Worm (Caenorhabditis elegans): Measurements from ENCODE around the gene B0238.15.

B0238.15 gene

DNA sequence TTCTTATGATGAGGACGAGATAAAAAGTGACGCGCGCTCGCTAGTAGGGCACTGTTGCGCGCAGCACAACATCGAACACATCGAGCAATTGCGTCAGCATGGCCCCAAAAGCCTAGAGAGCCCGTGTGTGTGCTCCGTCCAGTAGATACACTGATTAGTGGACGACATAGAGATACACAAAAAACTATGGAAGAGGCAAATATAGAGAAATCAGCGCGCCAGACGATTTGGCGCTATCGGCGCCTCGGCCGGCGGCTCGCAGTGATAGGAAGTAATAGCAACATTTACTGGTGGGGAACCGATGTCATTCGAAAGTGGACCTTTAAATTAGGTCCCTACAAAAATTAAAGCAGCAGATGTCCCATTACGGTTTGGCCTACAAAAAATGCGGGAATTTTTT is 11.5 kb upstream of the B0238.15 start:
- TF ChIP-seq lin-32 (GFP tag; optimal IDR thresholded peaks at IDR 0.05), result no peak
- no peak for TF ChIP-seq unc-39 (tag; optimal IDR thresholded peaks at IDR 0.05)
- TF ChIP-seq snpc-4 (tag; optimal IDR thresholded peaks at IDR 0.05), result no peak

DNA sequence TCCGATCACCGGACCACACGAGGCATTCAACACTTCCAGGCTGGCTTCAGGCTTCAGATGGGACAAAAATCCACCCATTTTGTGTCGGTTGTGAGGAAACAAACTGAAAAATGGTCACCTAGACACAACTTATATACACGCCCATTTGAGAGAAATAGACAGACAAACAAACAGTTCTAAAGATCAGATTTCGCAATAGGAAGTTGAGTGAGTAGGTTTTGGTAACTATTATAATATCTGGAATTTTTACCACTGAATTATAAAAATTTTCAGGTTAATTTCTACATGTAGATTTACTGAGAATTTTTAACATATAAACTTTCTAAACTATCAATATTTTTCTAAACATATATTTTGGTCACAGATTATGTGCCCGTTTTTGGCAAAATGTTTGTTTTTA is 6.2 kb upstream of the B0238.15 start, which contains the start of gene cest-32:
TSS of gene cest-32 (minus strand) at position 115 of the 400 bp plus-strand sequence.
- TF ChIP-seq unc-62 (GFP tag; optimal IDR thresholded peaks at IDR 0.05), result no peak
- TF ChIP-seq ztf-11 (tag; optimal IDR thresholded peaks at IDR 0.05), result no peak
- TF ChIP-seq nhr-76 (tag; optimal IDR thresholded peaks at IDR 0.05), result no peak
- TF ChIP-seq sem-2 (GFP tag; optimal IDR thresholded peaks at IDR 0.05), result no peak
- TF ChIP-seq lin-32 (GFP tag; optimal IDR thresholded peaks at IDR 0.05), result no peak
- no peak for TF ChIP-seq pha-4 (tag; optimal IDR thresholded peaks at IDR 0.05)
- no peak for TF ChIP-seq nhr-12 (tag; optimal IDR thresholded peaks at IDR 0.05)
- TF ChIP-seq ham-2 (GFP tag; optimal IDR thresholded peaks at IDR 0.05), result no peak
- no peak for TF ChIP-seq hlh-1 (tag; optimal IDR thresholded peaks at IDR 0.05)

- TF ChIP-seq ces-1 (GFP tag; optimal IDR thresholded peaks at IDR 0.05) (no peak), nhr-12 (tag; optimal IDR thresholded peaks at IDR 0.05) (no peak), pha-4 (tag; optimal IDR thresholded peaks at IDR 0.05) (no peak), sptf-1 (tag; optimal IDR thresholded peaks at IDR 0.05) (no peak), ztf-11 (tag; optimal IDR thresholded peaks at IDR 0.05) (no peak), mls-2 (tag; optimal IDR thresholded peaks at IDR 0.05) (no peak), hlh-1 (tag; optimal IDR thresholded peaks at IDR 0.05) (no peak), nhr-76 (tag; optimal IDR thresholded peaks at IDR 0.05) (no peak), cnd-1 (tag; optimal IDR thresholded peaks at IDR 0.05) (no peak)
These were observed 2.9 kb upstream of the B0238.15 start, which contains the start of gene cest-35.2 for ce11 chrV:5237116-5237515. cest-35.2 (minus strand) TSS chrV:5237216.

DNA sequence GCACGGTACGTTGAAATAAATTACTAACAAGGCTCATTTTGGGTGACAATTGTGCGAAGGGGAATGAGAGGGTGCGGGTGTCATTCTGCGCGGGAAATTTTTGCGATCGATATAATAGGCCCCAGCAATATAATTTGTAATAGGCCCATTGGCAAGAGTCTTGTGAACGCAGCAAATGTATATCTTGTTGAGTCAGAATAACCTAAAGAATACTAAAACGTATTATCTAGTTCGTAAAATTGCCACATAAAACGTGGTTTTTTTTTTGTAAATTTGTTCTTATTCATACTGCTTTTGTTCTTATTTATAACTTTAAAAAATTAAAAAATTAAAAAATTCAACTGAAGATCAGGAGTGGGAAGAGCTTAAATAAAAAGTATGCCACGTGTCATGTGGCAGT is 599 bp upstream of the B0238.15 start, which contains the start of gene C52A10.3:
TSS of gene C52A10.3 (minus strand) at position 101 of the 400 bp plus-strand sequence.
- peak; percentile 28 for TF ChIP-seq ceh-39 (tag; optimal IDR thresholded peaks at IDR 0.05)
- TF ChIP-seq sem-2 (GFP tag; optimal IDR thresholded peaks at IDR 0.05), result no peak

ce11 chrV:5243036-5243435 is 3.0 kb downstream of the B0238.15 start, which contains the start of gene cest-35.1:
cest-35.1 (minus strand) TSS chrV:5243136.
- no peak for TF ChIP-seq tbx-8 (GFP tag; optimal IDR thresholded peaks at IDR 0.05)
- TF ChIP-seq drap-1 (GFP tag; optimal IDR thresholded peaks at IDR 0.05), result no peak
- no peak for TF ChIP-seq blmp-1 (tag; optimal IDR thresholded peaks at IDR 0.05)
- no peak for TF ChIP-seq cnd-1 (tag; optimal IDR thresholded peaks at IDR 0.05)
- no peak for TF ChIP-seq M03D4.4 (tag; optimal IDR thresholded peaks at IDR 0.05)
- TF ChIP-seq mep-1 (tag; optimal IDR thresholded peaks at IDR 0.05), result no peak
- no peak for TF ChIP-seq unc-120 (tag; optimal IDR thresholded peaks at IDR 0.05; ENCODE audit: poor library complexity, severe bottlenecking)
- TF ChIP-seq nhr-76 (tag; optimal IDR thresholded peaks at IDR 0.05), result no peak
- no peak for TF ChIP-seq pha-4 (tag; optimal IDR thresholded peaks at IDR 0.05)
- no peak for TF ChIP-seq hlh-1 (tag; optimal IDR thresholded peaks at IDR 0.05)
- no peak for TF ChIP-seq elt-3 (tag; optimal IDR thresholded peaks at IDR 0.05)
- TF ChIP-seq nhr-28 (tag; optimal IDR thresholded peaks at IDR 0.05), result no peak
- TF ChIP-seq lsy-2 (tag; optimal IDR thresholded peaks at IDR 0.05), result no peak
- TF ChIP-seq sem-2 (GFP tag; optimal IDR thresholded peaks at IDR 0.05), result no peak
- no peak for TF ChIP-seq nhr-237 (tag; optimal IDR thresholded peaks at IDR 0.05)

- TF ChIP-seq lin-32 (GFP tag; optimal IDR thresholded peaks at IDR 0.05) (no peak), ceh-43 (GFP tag; optimal IDR thresholded peaks at IDR 0.05) (no peak), mls-2 (tag; optimal IDR thresholded peaks at IDR 0.05) (no peak), blmp-1 (tag; optimal IDR thresholded peaks at IDR 0.05) (no peak), M03D4.4 (tag; optimal IDR thresholded peaks at IDR 0.05) (no peak), unc-39 (tag; optimal IDR thresholded peaks at IDR 0.05) (no peak), ceh-39 (tag; optimal IDR thresholded peaks at IDR 0.05) (no peak)
These were observed 12.0 kb downstream of the B0238.15 start, which contains the start of gene srt-68 for ce11 chrV:5252016-5252415. srt-68 (minus strand) TSS chrV:5252116.

DNA sequence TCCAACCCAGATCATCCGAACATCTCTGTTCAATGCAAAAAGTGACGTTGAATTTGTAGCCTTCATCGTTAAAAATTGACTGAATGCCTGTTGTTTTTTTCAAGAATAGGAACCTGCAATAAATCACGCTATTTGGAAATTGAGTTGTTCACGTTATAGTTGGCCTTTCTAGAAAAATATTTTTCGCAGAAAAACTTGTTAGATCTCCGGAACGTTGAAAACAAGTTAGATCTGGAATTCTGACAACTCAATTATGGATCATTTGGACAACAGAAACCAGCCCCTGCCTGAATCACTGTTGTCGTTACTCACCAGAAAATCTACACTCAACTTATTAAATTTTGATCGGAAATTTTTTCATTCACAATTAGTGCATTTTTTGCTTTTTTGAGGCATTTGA is 17.4 kb downstream of the B0238.15 start, which contains the start of gene srt-67:
TSS of gene srt-67 (minus strand) at position 101 of the 400 bp plus-strand sequence.
- TF ChIP-seq snpc-4 (tag; optimal IDR thresholded peaks at IDR 0.05) (no peak), elt-1 (tag; optimal IDR thresholded peaks at IDR 0.05; ENCODE audit: borderline replicate concordance, insufficient read depth) (no peak), mab-5 (tag; optimal IDR thresholded peaks at IDR 0.05) (no peak), pha-4 (tag; optimal IDR thresholded peaks at IDR 0.05) (no peak), blmp-1 (tag; optimal IDR thresholded peaks at IDR 0.05) (no peak), nhr-237 (tag; optimal IDR thresholded peaks at IDR 0.05) (no peak), ham-2 (GFP tag; optimal IDR thresholded peaks at IDR 0.05) (no peak)
